Fruit fly (Drosophila melanogaster) whole organism, embryonic: ENCODE data around the gene Gr85a.

Experiments used
- Aef1 ChIP-seq: fragments of 200-800 bp; sonication (Bioruptor generic); IDR thresholded peaks from 3 replicates; pipeline ENCODE4 v1.3.6; 2022; ENCODE audit warnings: missing biosample characterization, missing genetic modification characterization
- Bgb ChIP-seq: fragments of 200-800 bp; sonication (Bioruptor generic); IDR thresholded peaks from 2 replicates; pipeline ENCODE4 v1.3.6; 2022; ENCODE audit warnings: missing biosample characterization, missing genetic modification characterization; ENCODE audit not compliant: partially characterized antibody
- Bteb2 ChIP-seq: fragments of 200-800 bp; sonication (Bioruptor generic); optimal IDR thresholded peaks from 2 replicates; lab custom pipeline; 2016; ENCODE audit warnings: missing biosample characterization, missing genetic modification characterization
- CG10979 ChIP-seq: fragments of 200-800 bp; sonication (Bioruptor generic); optimal IDR thresholded peaks from 2 replicates; lab custom pipeline; 2018; ENCODE audit warnings: missing biosample characterization, mild to moderate bottlenecking, missing genetic modification characterization, moderate library complexity
- CG12219 ChIP-seq: fragments of 200-800 bp; sonication (Bioruptor generic); optimal IDR thresholded peaks from 3 replicates; lab custom pipeline; 2018; ENCODE audit warnings: missing biosample characterization, mild to moderate bottlenecking, missing genetic modification characterization
- CG13424 ChIP-seq: fragments of 200-800 bp; sonication (Bioruptor generic); optimal IDR thresholded peaks from 2 replicates; lab custom pipeline; 2019; ENCODE audit warnings: missing biosample characterization, mild to moderate bottlenecking, missing genetic modification characterization, moderate library complexity
- CG13624 ChIP-seq: fragments of 200-800 bp; sonication (Bioruptor generic); optimal IDR thresholded peaks from 2 replicates; lab custom pipeline; 2016; ENCODE audit warnings: missing biosample characterization, missing genetic modification characterization
- CG14050 ChIP-seq: fragments of 200-800 bp; sonication (Bioruptor generic); IDR thresholded peaks from 3 replicates; pipeline ENCODE4 v1.3.6; 2022; ENCODE audit warnings: missing biosample characterization, missing genetic modification characterization
- CG14441 ChIP-seq: fragments of 200-800 bp; sonication (Bioruptor generic); IDR thresholded peaks from 2 replicates; pipeline ENCODE4 v1.3.6; 2022; ENCODE audit warnings: missing biosample characterization, missing genetic modification characterization
- CG14860 ChIP-seq: fragments of 200-800 bp; sonication (Bioruptor generic); IDR thresholded peaks from 3 replicates; pipeline ENCODE4 v1.3.6; 2022; ENCODE audit warnings: missing biosample characterization, missing genetic modification characterization; ENCODE audit not compliant: partially characterized antibody
- CG3281 ChIP-seq: fragments of 200-800 bp; sonication (Bioruptor generic); optimal IDR thresholded peaks from 3 replicates; lab custom pipeline; 2017; ENCODE audit warnings: missing biosample characterization, mild to moderate bottlenecking, missing genetic modification characterization
- CG34224 ChIP-seq: fragments of 200-800 bp; sonication (Bioruptor generic); IDR thresholded peaks from 3 replicates; pipeline ENCODE4 v1.3.6; 2022; ENCODE audit warnings: missing biosample characterization, missing genetic modification characterization; ENCODE audit not compliant: partially characterized antibody
- CG4424 ChIP-seq: fragments of 200-800 bp; sonication (Bioruptor generic); optimal IDR thresholded peaks from 3 replicates; lab custom pipeline; 2016; ENCODE audit warnings: missing biosample characterization, missing genetic modification characterization
- CG4617 ChIP-seq: fragments of 200-800 bp; sonication (Bioruptor generic); optimal IDR thresholded peaks from 3 replicates; lab custom pipeline; 2016; ENCODE audit warnings: missing biosample characterization, missing genetic modification characterization, borderline replicate concordance
- CG4854 ChIP-seq: fragments of 200-800 bp; sonication (Bioruptor generic); optimal IDR thresholded peaks from 2 replicates; lab custom pipeline; 2016; ENCODE audit warnings: missing biosample characterization, missing genetic modification characterization, inconsistent platforms
- CG5245 ChIP-seq: fragments of 200-800 bp; sonication (Bioruptor generic); optimal IDR thresholded peaks from 3 replicates; lab custom pipeline; 2016; ENCODE audit warnings: missing biosample characterization, missing genetic modification characterization
- CG7786 ChIP-seq: fragments of 200-800 bp; sonication (Bioruptor generic); optimal IDR thresholded peaks from 2 replicates; lab custom pipeline; 2016; ENCODE audit warnings: missing biosample characterization, missing genetic modification characterization
- CrebB ChIP-seq: fragments of 200-800 bp; sonication (Bioruptor generic); optimal IDR thresholded peaks from 3 replicates; lab custom pipeline; 2018; ENCODE audit warnings: missing biosample characterization, mild to moderate bottlenecking, missing genetic modification characterization
- Dbx ChIP-seq: fragments of 200-800 bp; sonication (Bioruptor generic); IDR thresholded peaks from 3 replicates; pipeline ENCODE4 v1.3.6; 2022; ENCODE audit warnings: missing biosample characterization, missing genetic modification characterization
- Dek ChIP-seq: fragments of 200-800 bp; sonication (Bioruptor generic); optimal IDR thresholded peaks from 3 replicates; lab custom pipeline; 2019; ENCODE audit warnings: missing biosample characterization, mild to moderate bottlenecking, missing genetic modification characterization, moderate library complexity
- Doc3 ChIP-seq: fragments of 200-800 bp; sonication (Bioruptor generic); IDR thresholded peaks from 3 replicates; pipeline ENCODE4 v1.3.6; 2022; ENCODE audit warnings: missing biosample characterization, missing genetic modification characterization; ENCODE audit not compliant: partially characterized antibody
- Dref ChIP-seq: fragments of 200-800 bp; sonication (Bioruptor generic); IDR thresholded peaks from 2 replicates; pipeline ENCODE4 v1.3.6; 2022; ENCODE audit warnings: missing biosample characterization, missing genetic modification characterization
- E2f1 ChIP-seq: fragments of 200-800 bp; sonication (Bioruptor generic); IDR thresholded peaks from 2 replicates; pipeline ENCODE4 v1.3.6; 2022; ENCODE audit warnings: missing biosample characterization, missing genetic modification characterization
- Elba2 ChIP-seq: fragments of 200-800 bp; sonication (Bioruptor generic); optimal IDR thresholded peaks from 3 replicates; lab custom pipeline; 2016; ENCODE audit warnings: missing biosample characterization, missing genetic modification characterization
- Ets65A ChIP-seq: fragments of 200-800 bp; sonication (Bioruptor generic); peaks from one replicate; lab custom pipeline; 2016; ENCODE audit warnings: missing biosample characterization, missing genetic modification characterization
- HLH3B ChIP-seq: fragments of 200-800 bp; sonication (Bioruptor generic); IDR thresholded peaks from 2 replicates; pipeline ENCODE4 v1.3.6; 2022; ENCODE audit warnings: missing biosample characterization, missing genetic modification characterization
- Hand ChIP-seq: fragments of 200-800 bp; sonication (Bioruptor generic); optimal IDR thresholded peaks from 2 replicates; lab custom pipeline; 2017; ENCODE audit warnings: mild to moderate bottlenecking, missing biosample characterization, missing genetic modification reagents, missing genetic modification characterization
- Lim3 ChIP-seq: fragments of 200-800 bp; sonication (Bioruptor generic); IDR thresholded peaks from 2 replicates; pipeline ENCODE4 v1.3.6; 2022; ENCODE audit warnings: missing biosample characterization, missing genetic modification characterization
- NfI ChIP-seq: fragments of 200-800 bp; sonication (Bioruptor generic); optimal IDR thresholded peaks from 3 replicates; lab custom pipeline; 2018; ENCODE audit warnings: missing biosample characterization, mild to moderate bottlenecking, missing genetic modification characterization, moderate library complexity
- Rx ChIP-seq: fragments of 200-800 bp; sonication (Bioruptor generic); IDR thresholded peaks from 2 replicates; pipeline ENCODE4 v1.3.6; 2022; ENCODE audit warnings: missing biosample characterization, missing genetic modification characterization
- Taf1 ChIP-seq: fragments of 200-800 bp; sonication (Bioruptor generic); IDR thresholded peaks from 2 replicates; pipeline ENCODE4 v1.3.6; 2022; ENCODE audit warnings: missing biosample characterization, missing genetic modification characterization
- ab ChIP-seq: fragments of 200-800 bp; sonication (Bioruptor generic); optimal IDR thresholded peaks from 2 replicates; lab custom pipeline; 2016; ENCODE audit warnings: missing biosample characterization, missing genetic modification characterization
- bowl ChIP-seq: fragments of 200-800 bp; sonication (Bioruptor generic); IDR thresholded peaks from 2 replicates; pipeline ENCODE4 v1.3.6; 2022; ENCODE audit warnings: missing biosample characterization, missing genetic modification characterization
- cas ChIP-seq: fragments of 200-800 bp; sonication (Bioruptor generic); IDR thresholded peaks from 2 replicates; pipeline ENCODE4 v1.3.6; 2022; ENCODE audit warnings: missing biosample characterization, missing genetic modification characterization
- cato ChIP-seq: fragments of 200-800 bp; sonication (Bioruptor generic); optimal IDR thresholded peaks from 2 replicates; lab custom pipeline; 2016; ENCODE audit warnings: missing biosample characterization, missing genetic modification characterization, borderline replicate concordance
- emc ChIP-seq: fragments of 200-800 bp; sonication (Bioruptor generic); optimal IDR thresholded peaks from 2 replicates; lab custom pipeline; 2016; ENCODE audit warnings: missing biosample characterization, missing genetic modification characterization
- fd64A ChIP-seq: fragments of 200-800 bp; sonication (Bioruptor generic); optimal IDR thresholded peaks from 3 replicates; lab custom pipeline; 2018; ENCODE audit warnings: missing biosample characterization, mild to moderate bottlenecking, missing genetic modification characterization
- hkb ChIP-seq, 2 experiments: fragments of 200-800 bp in 1 of 2; fragments of >200 bp in 1 of 2; sonication (Bioruptor generic) in 1 of 2; IDR thresholded peaks in 1 of 2; optimal IDR thresholded peaks in 1 of 2; 2 replicates each; pipeline versions ENCODE4 v1.3.6 to Lab custom; 2017 to 2022; ENCODE audit warnings: missing biosample characterization in 1 of 2, missing genetic modification characterization in 1 of 2
- ind ChIP-seq: fragments of 200-800 bp; sonication (Bioruptor generic); optimal IDR thresholded peaks from 3 replicates; lab custom pipeline; 2016; ENCODE audit warnings: missing biosample characterization, missing genetic modification characterization
- mam ChIP-seq: fragments of 200-800 bp; sonication (Bioruptor generic); optimal IDR thresholded peaks from 3 replicates; lab custom pipeline; 2016; ENCODE audit warnings: missing biosample characterization, missing genetic modification characterization
- mirr ChIP-seq: fragments of 200-800 bp; sonication (Bioruptor generic); optimal IDR thresholded peaks from 3 replicates; lab custom pipeline; 2018; ENCODE audit warnings: missing biosample characterization, mild to moderate bottlenecking, missing genetic modification characterization
- pb ChIP-seq: fragments of 200-800 bp; sonication (Bioruptor generic); optimal IDR thresholded peaks from 3 replicates; lab custom pipeline; 2016; ENCODE audit warnings: missing biosample characterization, missing genetic modification characterization
- pfk ChIP-seq: fragments of 200-800 bp; sonication (Bioruptor generic); optimal IDR thresholded peaks from 2 replicates; lab custom pipeline; 2018; ENCODE audit warnings: missing biosample characterization, mild to moderate bottlenecking, missing genetic modification characterization, moderate library complexity
- pum ChIP-seq: fragments of 200-800 bp; sonication (Bioruptor generic); optimal IDR thresholded peaks from 2 replicates; lab custom pipeline; 2016; ENCODE audit warnings: missing biosample characterization, missing genetic modification characterization
- rib ChIP-seq: fragments of 200-800 bp; sonication (Bioruptor generic); IDR thresholded peaks from 2 replicates; pipeline ENCODE4 v1.3.6; 2022; ENCODE audit warnings: missing biosample characterization, missing genetic modification characterization
- sd ChIP-seq: fragments of 200-800 bp; sonication (Bioruptor generic); optimal IDR thresholded peaks from 3 replicates; lab custom pipeline; 2018; ENCODE audit warnings: missing biosample characterization, mild to moderate bottlenecking, missing genetic modification characterization, moderate library complexity
- tap ChIP-seq: fragments of 200-800 bp; optimal IDR thresholded peaks from 3 replicates; lab custom pipeline; 2019; ENCODE audit warnings: missing biosample characterization, mild to moderate bottlenecking, missing genetic modification characterization, moderate library complexity
- tgo ChIP-seq: fragments of 200-800 bp; sonication (Bioruptor generic); IDR thresholded peaks from 3 replicates; pipeline ENCODE4 v1.3.6; 2022; ENCODE audit warnings: missing biosample characterization, missing genetic modification characterization
- wdn ChIP-seq: fragments of 200-800 bp; sonication (Bioruptor generic); IDR thresholded peaks from 2 replicates; pipeline ENCODE4 v1.3.6; 2022; ENCODE audit warnings: missing biosample characterization, missing genetic modification characterization
- zfh2 ChIP-seq: fragments of 200-800 bp; sonication (Bioruptor generic); optimal IDR thresholded peaks from 2 replicates; lab custom pipeline; 2016; ENCODE audit warnings: missing biosample characterization, missing genetic modification characterization

Gene Gr85a

dm6 chr3R:10024032-10024712, 27.6 kb upstream of the Gr85a start (continued):
- 0 out of 3 replicates have a peak, but pooled peaks have one; percentile 19 for TF ChIP-seq Aef1 (GFP tag; lab: Robert Waterston, UW)
- no peak for TF ChIP-seq CG4617
- no peak for TF ChIP-seq CrebB (tag; lab: Kevin White, UChicago)
- TF ChIP-seq CG5245 (GFP tag; lab: Kevin White, UChicago), result peak; percentile 17
- no peak for TF ChIP-seq CG13424 (tag; lab: Kevin White, UChicago)
- TF ChIP-seq CG14441 (GFP tag; lab: Robert Waterston, UW), result peak; percentile 62
- no peak for TF ChIP-seq CG12219 (GFP tag; lab: Kevin White, UChicago)
- TF ChIP-seq E2f1 (GFP tag; lab: Robert Waterston, UW), result no peak
- no peak for TF ChIP-seq Bteb2 (GFP tag; lab: Kevin White, UChicago)
- TF ChIP-seq CG13624, result peak; percentile 36
- no peak for TF ChIP-seq Lim3 (GFP tag; lab: Robert Waterston, UW)
- TF ChIP-seq pb (GFP tag; lab: Kevin White, UChicago), result peak; percentile 25
- no peak for TF ChIP-seq CG4424 (GFP tag; lab: Kevin White, UChicago)
- TF ChIP-seq Dbx (GFP tag; lab: Robert Waterston, UW), result peak; percentile 69; the same call in 2 of the 3 replicates
- no peak for TF ChIP-seq NfI (GFP tag; lab: Kevin White, UChicago)
- 0 out of 2 replicates have a peak, but pooled peaks have one; percentile 32 for TF ChIP-seq wdn (GFP tag; lab: Robert Waterston, UW)
- TF ChIP-seq sd (tag; lab: Kevin White, UChicago), result no peak
- no peak for TF ChIP-seq Doc3 (GFP tag; lab: Robert Waterston, UW)
- TF ChIP-seq CG4854, result peak; percentile 13
- no peak for TF ChIP-seq pfk
- TF ChIP-seq HLH3B (GFP tag; lab: Robert Waterston, UW), result peak; percentile 43
- peak; percentile 48 for TF ChIP-seq CG3281 (GFP tag; lab: Kevin White, UChicago)
- no peak for TF ChIP-seq Rx (GFP tag; lab: Robert Waterston, UW)
- TF ChIP-seq Hand (GFP tag; lab: Kevin White, UChicago), result peak; percentile 72
- no peak for TF ChIP-seq cato (GFP tag; lab: Kevin White, UChicago)
- no peak for TF ChIP-seq CG14860 (GFP tag; lab: Robert Waterston, UW)
- peak; percentile 5 for TF ChIP-seq pum (GFP tag; lab: Kevin White, UChicago)
- no peak for TF ChIP-seq Elba2 (GFP tag; lab: Kevin White, UChicago)
- TF ChIP-seq fd64A (GFP tag; lab: Kevin White, UChicago), result no peak
- peak; percentile 31 for TF ChIP-seq zfh2 (GFP tag; lab: Kevin White, UChicago)
- TF ChIP-seq CG14050 (GFP tag; lab: Robert Waterston, UW), result no peak
- TF ChIP-seq CG34224, result no peak
- TF ChIP-seq mirr (GFP tag; lab: Kevin White, UChicago), result no peak
- TF ChIP-seq bowl (GFP tag; lab: Robert Waterston, UW), result no peak
- TF ChIP-seq CG7786 (GFP tag; lab: Kevin White, UChicago), result peak; percentile 60
- TF ChIP-seq rib, result 0 out of 2 replicates have a peak, but pooled peaks have one; percentile 37
- TF ChIP-seq emc (GFP tag; lab: Kevin White, UChicago), result no peak
- TF ChIP-seq tgo (GFP tag; lab: Robert Waterston, UW), result peak; percentile 44; the same call in 1 of the 3 replicates
- TF ChIP-seq mam (GFP tag; lab: Kevin White, UChicago), result peak; percentile 58
- peak; percentile 75 for TF ChIP-seq Ets65A (GFP tag; lab: Kevin White, UChicago)
- TF ChIP-seq Dref (GFP tag; lab: Robert Waterston, UW), result no peak
- TF ChIP-seq cas (GFP tag; lab: Robert Waterston, UW), result no peak
- no peak for TF ChIP-seq hkb (optimal IDR thresholded peaks at IDR 0.05; lab: Kevin White, UChicago)
- no peak for TF ChIP-seq hkb (GFP tag; IDR thresholded peaks at IDR 0.05; lab: Robert Waterston, UW)
- TF ChIP-seq ab (GFP tag; lab: Kevin White, UChicago), result no peak
- no peak; the same call in 1 of the 2 replicates for TF ChIP-seq Taf1 (GFP tag; lab: Robert Waterston, UW)
- peak; percentile 46 for TF ChIP-seq ind (GFP tag; lab: Kevin White, UChicago)
- TF ChIP-seq Dek (tag; lab: Kevin White, UChicago), result peak; percentile 40
- no peak for TF ChIP-seq tap
- TF ChIP-seq Bgb (GFP tag; lab: Robert Waterston, UW), result no peak
- no peak for TF ChIP-seq CG10979 (tag; lab: Kevin White, UChicago)
